Worm (Caenorhabditis elegans) whole organism, midembryonic: ENCODE results near the gene ztf-13.

Experiments used
- T22C8.4 ChIP-seq: fragments of 200-800 bp; sonication (Bioruptor generic); IDR thresholded peaks from 2 replicates; pipeline ENCODE4 v1.3.6; 2022; ENCODE audit warnings: missing genetic modification characterization, missing compliant biosample characterization
- cog-1 ChIP-seq: sonication (generic microtip); optimal IDR thresholded peaks from 2 replicates; lab custom pipeline; 2016; ENCODE audit warnings: missing genetic modification characterization, missing compliant biosample characterization
- flt-1 ChIP-seq: fragments of 200-800 bp; sonication (Bioruptor generic); IDR thresholded peaks from 2 replicates; pipeline ENCODE4 v1.3.6; 2022; ENCODE audit warnings: missing genetic modification characterization, missing compliant biosample characterization
- klf-2 ChIP-seq: fragments of 200-800 bp; sonication (Bioruptor generic); conservative IDR thresholded peaks from 2 replicates; pipeline ENCODE4 v1.3.6; 2022; ENCODE audit warnings: missing genetic modification reagents, missing genetic modification characterization, missing compliant biosample characterization
- med-1 ChIP-seq: sonication (generic microtip); optimal IDR thresholded peaks from 2 replicates; lab custom pipeline; 2017; ENCODE audit warnings: missing genetic modification characterization, mild to moderate bottlenecking, missing compliant biosample characterization, antibody characterized with exemption, missing genetic modification reagents; ENCODE audit not compliant: insufficient read depth
- ref-1 ChIP-seq: fragments of 200-800 bp; sonication (Bioruptor generic); conservative IDR thresholded peaks from 2 replicates; pipeline ENCODE4 v1.3.6; 2022; ENCODE audit warnings: missing genetic modification reagents, missing genetic modification characterization, missing compliant biosample characterization
- tab-1 ChIP-seq: fragments of 200-800 bp; sonication (Bioruptor generic); IDR thresholded peaks from 2 replicates; pipeline ENCODE4 v1.3.6; 2022; ENCODE audit warnings: missing genetic modification characterization, missing compliant biosample characterization
- ztf-23 ChIP-seq: fragments of 200-800 bp; sonication (Bioruptor generic); IDR thresholded peaks from 2 replicates; pipeline ENCODE4 v1.3.6; 2022; ENCODE audit warnings: missing genetic modification reagents, missing genetic modification characterization, missing compliant biosample characterization
- ztf-29 ChIP-seq: fragments of 200-800 bp; sonication (Bioruptor generic); IDR thresholded peaks from 2 replicates; pipeline ENCODE4 v1.3.6; 2022; ENCODE audit warnings: missing genetic modification reagents, missing genetic modification characterization, missing compliant biosample characterization

- TF ChIP-seq cog-1 (tag; lab: Kevin White, UChicago) (no peak), klf-2 (GFP tag; lab: Robert Waterston, UW) (no peak), med-1 (GFP tag; lab: Kevin White, UChicago) (no peak), flt-1 (GFP tag; lab: Robert Waterston, UW) (no peak), tab-1 (GFP tag; lab: Robert Waterston, UW) (no peak), T22C8.4 (GFP tag; lab: Robert Waterston, UW) (no peak), ztf-29 (GFP tag; lab: Robert Waterston, UW) (no peak), ref-1 (GFP tag; lab: Robert Waterston, UW) (no peak), ztf-23 (GFP tag; lab: Robert Waterston, UW) (no peak)
Measured at ce11 chrX:3119606-3120005, 17.6 kb upstream of the ztf-13 start.
